Fruit fly (Drosophila melanogaster) whole organism, wandering third instar larva: ENCODE measurements around the gene Evi5.

Experiments used
- Abd-B ChIP-seq: fragments of >200 bp; optimal IDR thresholded peaks from 2 replicates; lab custom pipeline; 2017; ENCODE audit warnings: missing biosample characterization, missing genetic modification characterization
- CG32264 ChIP-seq: fragments of 200-800 bp; sonication (Bioruptor generic); optimal IDR thresholded peaks from 2 replicates; lab custom pipeline; 2016; ENCODE audit warnings: missing biosample characterization, missing genetic modification characterization
- Dif ChIP-seq: fragments of 200-275, 200-300 bp; sonication (Bioruptor generic); optimal IDR thresholded peaks from 2 replicates; lab custom pipeline; 2018; ENCODE audit warnings: missing biosample characterization, missing genetic modification characterization; ENCODE audit not compliant: partially characterized antibody
- Hr78 ChIP-seq: fragments of >200 bp; optimal IDR thresholded peaks from 2 replicates; lab custom pipeline; 2017; ENCODE audit warnings: missing biosample characterization, missing genetic modification characterization
- Jra ChIP-seq: sonication (Bioruptor generic); optimal IDR thresholded peaks from 2 replicates; lab custom pipeline; 2016; ENCODE audit warnings: missing biosample characterization, missing genetic modification characterization
- N ChIP-seq: fragments of >200 bp; optimal IDR thresholded peaks from 2 replicates; lab custom pipeline; 2018; ENCODE audit warnings: missing biosample characterization, missing external identifiers, missing genetic modification characterization
- br ChIP-seq: fragments of 200-800 bp; sonication (Bioruptor generic); optimal IDR thresholded peaks from 2 replicates; lab custom pipeline; 2016; ENCODE audit warnings: missing biosample characterization, missing genetic modification characterization
- dmrt93B ChIP-seq: fragments of 200-800 bp; sonication (Bioruptor generic); optimal IDR thresholded peaks from 2 replicates; lab custom pipeline; 2018; ENCODE audit warnings: missing biosample characterization, mild to moderate bottlenecking, missing genetic modification characterization
- dsf ChIP-seq: sonication (Bioruptor generic); optimal IDR thresholded peaks from 2 replicates; lab custom pipeline; 2016; ENCODE audit warnings: missing biosample characterization, missing genetic modification characterization, borderline replicate concordance
- ey ChIP-seq: fragments of 200-800 bp; sonication (Bioruptor generic); optimal IDR thresholded peaks from 2 replicates; lab custom pipeline; 2016; ENCODE audit warnings: missing biosample characterization, missing genetic modification characterization
- foxo ChIP-seq, 2 experiments: fragments of 200-800 bp; sonication (Bioruptor generic); optimal IDR thresholded peaks; 2 replicates in 1 of 2; 3 replicates in 1 of 2; lab custom pipeline; 2016 to 2017; ENCODE audit warnings: missing biosample characterization in 2 of 2, missing genetic modification characterization in 2 of 2
- h ChIP-seq: fragments of 200-800 bp; sonication (Bioruptor generic); optimal IDR thresholded peaks from 3 replicates; lab custom pipeline; 2016; ENCODE audit warnings: missing biosample characterization, mild to moderate bottlenecking, missing genetic modification characterization
- jim ChIP-seq: fragments of 175-275, 200-325 bp; sonication (Bioruptor generic); optimal IDR thresholded peaks from 2 replicates; lab custom pipeline; 2016; ENCODE audit warnings: missing biosample characterization, mild to moderate bottlenecking, missing genetic modification characterization
- pan ChIP-seq: fragments of >200 bp; optimal IDR thresholded peaks from 2 replicates; lab custom pipeline; 2017
- psq ChIP-seq: fragments of 200-800 bp; sonication (Bioruptor generic); optimal IDR thresholded peaks from 3 replicates; lab custom pipeline; 2017; ENCODE audit warnings: missing biosample characterization, mild to moderate bottlenecking, missing genetic modification characterization, moderate library complexity
- sage ChIP-seq: fragments of 200-800 bp; sonication (Bioruptor generic); optimal IDR thresholded peaks from 2 replicates; lab custom pipeline; 2016; ENCODE audit warnings: missing biosample characterization, mild to moderate bottlenecking, missing genetic modification characterization
- sv ChIP-seq: fragments of 200-800 bp; sonication (Bioruptor generic); optimal IDR thresholded peaks from 3 replicates; lab custom pipeline; 2016; ENCODE audit warnings: missing biosample characterization, missing genetic modification characterization
- tai ChIP-seq: sonication (Bioruptor generic); optimal IDR thresholded peaks from 2 replicates; lab custom pipeline; 2016; ENCODE audit warnings: missing biosample characterization, missing genetic modification characterization
- usp ChIP-seq: fragments of >200 bp; optimal IDR thresholded peaks from 2 replicates; lab custom pipeline; 2017; ENCODE audit warnings: missing biosample characterization, missing genetic modification characterization
- woc ChIP-seq: sonication (Bioruptor generic); optimal IDR thresholded peaks from 2 replicates; lab custom pipeline; 2016; ENCODE audit warnings: missing biosample characterization, mild to moderate bottlenecking, missing genetic modification characterization

Gene Evi5

dm6 chrX:11382588-11382987, 71.6 kb downstream of the Evi5 start:
- no peak for TF ChIP-seq h (GFP tag; lab: Kevin White, UChicago)
- TF ChIP-seq pan (lab: Kevin White, UChicago): no peak
- TF ChIP-seq woc: no peak
- no peak for TF ChIP-seq N (GFP tag; lab: Kevin White, UChicago)
- TF ChIP-seq sage: no peak
- TF ChIP-seq CG32264 (GFP tag; lab: Kevin White, UChicago): no peak
- no peak for TF ChIP-seq dsf (GFP tag; lab: Kevin White, UChicago)
- TF ChIP-seq Dif (GFP tag; lab: Kevin White, UChicago): no peak
- no peak for TF ChIP-seq jim (GFP tag; lab: Kevin White, UChicago)
- TF ChIP-seq usp (GFP tag; lab: Kevin White, UChicago): no peak
- no peak for TF ChIP-seq Hr78 (GFP tag; lab: Kevin White, UChicago)
- no peak for TF ChIP-seq br (GFP tag; lab: Kevin White, UChicago)
- no peak for TF ChIP-seq foxo (GFP tag; optimal IDR thresholded peaks at IDR 0.05; lab: Kevin White, UChicago)
- no peak for TF ChIP-seq Jra (GFP tag; lab: Kevin White, UChicago)
- TF ChIP-seq tai (GFP tag; lab: Kevin White, UChicago): no peak
- no peak for TF ChIP-seq ey (GFP tag; lab: Kevin White, UChicago)
- TF ChIP-seq Abd-B (GFP tag; lab: Kevin White, UChicago): no peak
- TF ChIP-seq psq (GFP tag; lab: Kevin White, UChicago): no peak
- TF ChIP-seq sv (GFP tag; lab: Kevin White, UChicago): no peak
- TF ChIP-seq dmrt93B (GFP tag; lab: Kevin White, UChicago): no peak
